Worm (Caenorhabditis elegans): ENCODE data around the gene T06E6.15.

DNA sequence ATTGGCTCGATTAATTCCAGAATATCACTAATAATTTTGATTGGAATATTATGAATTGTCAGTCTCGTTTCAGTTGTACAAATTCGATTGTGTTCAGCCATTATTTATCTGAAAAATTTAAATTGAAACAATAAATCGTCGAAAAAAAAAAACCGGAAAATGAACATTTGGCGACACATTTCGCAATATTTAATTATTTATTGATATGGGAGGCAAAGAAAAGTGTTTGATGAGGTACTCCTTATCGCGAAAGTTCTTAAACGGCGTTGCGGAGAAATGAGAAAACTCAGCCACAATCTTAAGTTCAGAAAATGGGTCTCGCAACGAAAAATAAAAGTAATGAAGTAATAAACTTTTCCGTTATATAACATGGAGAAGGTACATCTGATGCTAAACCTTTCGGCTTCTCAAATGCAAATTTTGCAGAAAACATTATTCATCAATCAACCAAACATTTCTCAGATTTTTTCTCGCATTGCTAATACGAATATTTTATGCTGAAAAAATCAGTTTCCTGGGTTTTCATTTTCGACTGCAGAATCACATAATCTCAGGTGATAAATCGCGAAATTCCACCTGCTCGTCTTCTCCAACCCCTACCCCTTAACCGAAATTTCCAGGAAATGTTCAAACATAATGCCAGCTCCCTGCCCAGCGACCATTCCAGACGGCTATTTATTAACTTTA, at the start of gene T06E6.15, which contains the start of gene sri-7:
- no peak for TF ChIP-seq mep-1 (tag; optimal IDR thresholded peaks at IDR 0.05)
- TF ChIP-seq lin-13 (tag; optimal IDR thresholded peaks at IDR 0.05) = no peak
- no peak for TF ChIP-seq unc-62 (GFP tag; optimal IDR thresholded peaks at IDR 0.05)
- TF ChIP-seq sptf-1 (tag; optimal IDR thresholded peaks at IDR 0.05) = no peak
- TF ChIP-seq unc-39 (tag; optimal IDR thresholded peaks at IDR 0.05) = no peak
- no peak for TF ChIP-seq drap-1 (GFP tag; optimal IDR thresholded peaks at IDR 0.05)
- TF ChIP-seq ceh-83 (GFP tag; optimal IDR thresholded peaks at IDR 0.05) = no peak
- TF ChIP-seq nhr-237 (tag; optimal IDR thresholded peaks at IDR 0.05) = no peak
